Worm (Caenorhabditis elegans): ENCODE data around the gene taf-11.1.
A peak's percentile ranks its signal among the peaks of the same experiment; 100 is the strongest.

DNA sequence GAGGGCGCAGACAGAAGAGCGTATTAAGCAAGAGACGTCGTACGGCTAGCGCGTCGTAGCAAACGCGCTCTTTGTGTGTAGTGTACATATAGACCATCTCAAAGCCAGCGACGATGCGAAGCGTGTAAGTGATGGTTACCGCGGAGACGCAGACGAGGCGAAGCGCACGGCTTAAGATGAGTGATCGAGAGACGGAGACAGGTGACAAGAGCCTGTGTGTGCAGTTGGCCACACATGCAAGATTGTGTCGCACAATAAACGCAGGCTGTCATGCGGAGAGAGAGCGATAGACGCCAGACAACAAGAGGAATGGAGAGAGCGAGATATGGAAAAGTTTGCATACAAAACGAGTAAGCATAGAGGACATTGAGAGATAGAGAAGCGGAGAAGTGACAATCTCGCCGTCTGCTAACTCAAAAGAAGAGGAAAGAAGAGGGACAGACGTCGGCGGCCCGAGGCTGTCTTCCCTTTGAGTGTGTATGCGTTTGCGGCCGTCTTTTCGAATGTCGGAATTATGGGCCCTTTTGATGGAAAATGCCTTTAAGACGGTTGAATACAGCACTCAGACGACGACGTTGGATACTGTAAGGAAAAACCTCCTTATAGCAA, 32.1 kb upstream of the taf-11.1 start:
- TF ChIP-seq fos-1 (tag; optimal IDR thresholded peaks at IDR 0.05) (no peak), ceh-16 (tag; optimal IDR thresholded peaks at IDR 0.05) (no peak), unc-39 (tag; optimal IDR thresholded peaks at IDR 0.05) (no peak), ztf-4 (tag; optimal IDR thresholded peaks at IDR 0.05) (no peak), ZK546.5 (tag; optimal IDR thresholded peaks at IDR 0.05) (no peak), nhr-28 (tag; optimal IDR thresholded peaks at IDR 0.05) (no peak), elt-3 (tag; optimal IDR thresholded peaks at IDR 0.05) (no peak), elt-2 (tag; optimal IDR thresholded peaks at IDR 0.05) (peak; percentile 66)
